Fruit fly (Drosophila melanogaster): ENCODE measurements around the gene CG32022.

The CG32022 gene

dm6 chr3L:8700643-8701208 lies 20.3 kb downstream of the CG32022 start (continued):
- TF ChIP-seq z (GFP tag; IDR thresholded peaks at IDR 0.05), result no peak
- no peak for TF ChIP-seq TFAM (GFP tag; optimal IDR thresholded peaks at IDR 0.05)
- peak; percentile 87 for TF ChIP-seq Meics (GFP tag; optimal IDR thresholded peaks at IDR 0.05)
- peak; percentile 78 for TF ChIP-seq CG2712 (tag; optimal IDR thresholded peaks at IDR 0.05)
- TF ChIP-seq scrt (GFP tag; optimal IDR thresholded peaks at IDR 0.05), result peak; percentile 65
- peak; percentile 71 for TF ChIP-seq CG12942 (GFP tag; optimal IDR thresholded peaks at IDR 0.05)
- peak; percentile 84 for TF ChIP-seq Rfx (GFP tag; IDR thresholded peaks at IDR 0.05)
- TF ChIP-seq BtbVII (GFP tag; optimal IDR thresholded peaks at IDR 0.05), result peak; percentile 86
- peak; percentile 78 for TF ChIP-seq CG1602 (GFP tag; optimal IDR thresholded peaks at IDR 0.05)
- TF ChIP-seq Trl (optimal IDR thresholded peaks at IDR 0.05), result no peak
- TF ChIP-seq Trl (GFP tag; optimal IDR thresholded peaks at IDR 0.05), result peak; percentile 68
- TF ChIP-seq Hr51 (GFP tag; optimal IDR thresholded peaks at IDR 0.05), result peak; percentile 73 to 89
- peak; percentile 55; the same call in 1 of the 2 replicates for TF ChIP-seq CG9932 (GFP tag; IDR thresholded peaks at IDR 0.05)
- peak; percentile 29; the same call in 1 of the 2 replicates for TF ChIP-seq ttk (GFP tag; IDR thresholded peaks at IDR 0.05)
- TF ChIP-seq chm (GFP tag; IDR thresholded peaks at IDR 0.05), result no peak; the same call in 1 of the 2 replicates
- no peak for TF ChIP-seq CG9797 (GFP tag; optimal IDR thresholded peaks at IDR 0.05)
- TF ChIP-seq CG7556 (GFP tag; optimal IDR thresholded peaks at IDR 0.05), result peak; percentile 88
- peak; percentile 80 for TF ChIP-seq CG18619 (GFP tag; optimal IDR thresholded peaks at IDR 0.05)
- TF ChIP-seq ftz-f1 (GFP tag; optimal IDR thresholded peaks at IDR 0.05), result no peak
- peak; percentile 38 for TF ChIP-seq CG31365 (tag; optimal IDR thresholded peaks at IDR 0.05)
- peak; percentile 37; the same call in 1 of the 2 replicates for TF ChIP-seq CG4730 (GFP tag; IDR thresholded peaks at IDR 0.05)
- no peak for TF ChIP-seq HLH4C (GFP tag; IDR thresholded peaks at IDR 0.05; ENCODE audit: partially characterized antibody)
- peak; percentile 51 for TF ChIP-seq CG14667 (GFP tag; IDR thresholded peaks at IDR 0.05)
- TF ChIP-seq slou (GFP tag; optimal IDR thresholded peaks at IDR 0.05), result peak; percentile 49
- peak; percentile 46 for TF ChIP-seq CG8359 (GFP tag; optimal IDR thresholded peaks at IDR 0.05; ENCODE audit: borderline replicate concordance)
- TF ChIP-seq org-1 (GFP tag; optimal IDR thresholded peaks at IDR 0.05), result peak; percentile 80
- peak; percentile 55; the same call in 1 of the 2 replicates for TF ChIP-seq CG5953 (GFP tag; IDR thresholded peaks at IDR 0.05)
- TF ChIP-seq gcm (GFP tag; optimal IDR thresholded peaks at IDR 0.05), result peak; percentile 63
- peak; percentile 77 for TF ChIP-seq CG7357 (GFP tag; IDR thresholded peaks at IDR 0.05)
- TF ChIP-seq CG13624 (GFP tag; optimal IDR thresholded peaks at IDR 0.05), result peak; percentile 84
- no peak for TF ChIP-seq chinmo (GFP tag; IDR thresholded peaks at IDR 0.05; ENCODE audit: partially characterized antibody)
- TF ChIP-seq lilli (GFP tag; optimal IDR thresholded peaks at IDR 0.05), result peak; percentile 92
- peak; percentile 80 for TF ChIP-seq mam (GFP tag; optimal IDR thresholded peaks at IDR 0.05)
- TF ChIP-seq CG33557 (GFP tag; optimal IDR thresholded peaks at IDR 0.05), result no peak
- TF ChIP-seq HHEX (GFP tag; optimal IDR thresholded peaks at IDR 0.05), result peak; percentile 79
- TF ChIP-seq caup (GFP tag; optimal IDR thresholded peaks at IDR 0.05; ENCODE audit: severe bottlenecking), result peak; percentile 75
- peak; percentile 55 for TF ChIP-seq sd (tag; optimal IDR thresholded peaks at IDR 0.05)
- peak; percentile 82 for TF ChIP-seq Xbp1 (GFP tag; optimal IDR thresholded peaks at IDR 0.05)
- TF ChIP-seq crp (GFP tag; optimal IDR thresholded peaks at IDR 0.05), result peak in 1 of 2 experiments; percentile 3
- TF ChIP-seq slp2 (GFP tag; optimal IDR thresholded peaks at IDR 0.05), result peak; percentile 82
- no peak; the same call in 2 of the 3 replicates for TF ChIP-seq croc (GFP tag; conservative IDR thresholded peaks at IDR 0.05)
- peak; percentile 97 for TF ChIP-seq sug (tag; optimal IDR thresholded peaks at IDR 0.05)
- TF ChIP-seq CG4404 (GFP tag; IDR thresholded peaks at IDR 0.05), result peak; percentile 25; the same call in 1 of the 2 replicates
- TF ChIP-seq CG17385 (GFP tag; optimal IDR thresholded peaks at IDR 0.05), result peak; percentile 81
- TF ChIP-seq CG15601 (tag; optimal IDR thresholded peaks at IDR 0.05), result peak; percentile 33
- peak; percentile 16 for TF ChIP-seq repo (GFP tag; optimal IDR thresholded peaks at IDR 0.05)
- peak; percentile 54 for TF ChIP-seq Jarid2 (GFP tag; optimal IDR thresholded peaks at IDR 0.05)
- no peak for TF ChIP-seq lov (optimal IDR thresholded peaks at IDR 0.05)
- no peak for TF ChIP-seq lov (GFP tag; IDR thresholded peaks at IDR 0.05)
- no peak for TF ChIP-seq sna (GFP tag; IDR thresholded peaks at IDR 0.05; ENCODE audit: partially characterized antibody)
